Fruit fly (Drosophila melanogaster): ENCODE data around the gene ND-B14.5B.

DNA sequence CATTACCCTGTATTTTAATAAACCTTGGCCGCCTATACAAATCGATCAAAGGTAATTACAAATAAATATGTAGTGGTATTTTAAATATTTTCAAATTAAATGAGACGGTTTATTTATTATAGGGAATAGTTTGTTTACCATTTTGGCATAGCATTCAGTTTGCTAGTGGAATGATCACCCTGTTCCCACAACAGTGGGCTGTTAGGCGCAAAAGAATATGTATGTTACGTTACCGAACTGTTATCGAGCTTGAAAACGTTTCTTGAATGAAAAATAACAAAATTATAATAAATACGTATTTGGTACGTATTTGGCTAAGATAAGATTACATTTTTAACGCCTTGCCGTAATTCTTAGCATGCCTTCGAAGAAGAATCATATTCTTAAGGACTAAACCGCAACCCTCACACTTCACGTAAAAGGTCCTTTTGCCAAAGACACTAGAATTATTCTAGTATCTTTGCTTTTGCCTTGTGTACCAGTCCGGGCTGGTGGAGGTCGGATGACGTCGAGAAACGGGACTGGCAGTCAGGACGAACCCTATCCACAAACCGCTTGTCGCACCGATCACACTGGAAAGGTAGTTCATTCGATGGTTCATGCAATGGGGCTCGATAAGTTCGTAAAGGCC lies 25.4 kb upstream of the ND-B14.5B start, which contains the start of gene CG44002:
- TF ChIP-seq EcR (GFP tag; optimal IDR thresholded peaks at IDR 0.05) (no peak), CG8478 (optimal IDR thresholded peaks at IDR 0.05) (no peak), pan (optimal IDR thresholded peaks at IDR 0.05) (no peak), usp (GFP tag; optimal IDR thresholded peaks at IDR 0.05) (no peak)

Data from whole organism.